Worm (Caenorhabditis elegans): Measurements from ENCODE around the gene emb-27.

DNA sequence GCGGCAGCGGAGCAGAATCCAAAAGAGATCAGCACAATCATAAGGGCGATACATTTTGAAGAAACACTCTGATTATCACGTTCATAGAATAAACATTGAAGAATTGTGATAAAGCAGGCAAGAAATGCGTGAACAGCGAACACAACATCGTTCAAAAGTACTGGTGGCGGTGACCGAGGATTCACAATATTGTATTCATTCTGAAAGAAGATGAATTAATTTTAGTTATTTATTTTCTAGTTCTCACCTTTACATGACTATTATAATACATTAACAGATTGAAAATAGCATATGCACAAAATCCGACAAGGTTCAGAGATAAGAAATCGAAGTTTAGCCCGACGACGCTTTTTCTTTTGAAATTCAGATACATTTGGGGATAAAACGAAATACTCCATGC lies 26.0 kb downstream of the emb-27 start:
- TF ChIP-seq egl-27 (tag; optimal IDR thresholded peaks at IDR 0.05) (no peak), ztf-4 (tag; optimal IDR thresholded peaks at IDR 0.05) (no peak), lin-39 (tag; optimal IDR thresholded peaks at IDR 0.05) (no peak), tbx-2 (tag; optimal IDR thresholded peaks at IDR 0.05) (no peak), jun-1 (tag; optimal IDR thresholded peaks at IDR 0.05) (no peak), ceh-28 (tag; optimal IDR thresholded peaks at IDR 0.05) (no peak), ceh-82 (tag; optimal IDR thresholded peaks at IDR 0.05) (no peak), mdl-1 (tag; optimal IDR thresholded peaks at IDR 0.05) (no peak)
